Worm (Caenorhabditis elegans): ENCODE measurements around the gene ras-1.

DNA sequence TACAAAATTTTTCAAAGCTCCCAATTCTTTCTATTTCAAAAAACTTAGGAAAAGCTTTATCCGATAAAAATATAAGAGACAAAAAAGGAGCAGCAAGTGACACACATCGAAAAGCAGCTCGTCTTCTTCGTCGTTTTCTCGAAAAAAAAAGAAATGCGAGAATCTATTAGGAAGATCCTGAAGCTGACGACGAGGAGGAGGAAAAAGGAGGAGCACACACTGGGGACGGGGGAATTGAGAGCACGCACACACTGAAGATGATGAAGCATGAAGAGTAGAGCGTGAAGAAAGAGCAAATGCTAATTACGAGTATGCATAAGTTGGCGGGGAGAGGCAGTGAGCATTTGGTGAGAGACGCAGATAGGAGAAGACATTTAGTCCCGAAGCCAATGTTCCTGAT, 21.9 kb upstream of the ras-1 start:
- TF ChIP-seq hmg-1.1 (GFP tag; IDR thresholded peaks at IDR 0.05) (0 out of 2 replicates have a peak, but pooled peaks have one; percentile 14), skn-1 (tag; optimal IDR thresholded peaks at IDR 0.05) (no peak), dve-1 (tag; optimal IDR thresholded peaks at IDR 0.05; ENCODE audit: insufficient read depth) (no peak), unc-130 (GFP tag; optimal IDR thresholded peaks at IDR 0.05) (no peak), nhr-11 (tag; optimal IDR thresholded peaks at IDR 0.05) (no peak), pqm-1 (tag; optimal IDR thresholded peaks at IDR 0.05) (no peak), egl-27 (tag; optimal IDR thresholded peaks at IDR 0.05) (no peak), lin-38 (GFP tag; IDR thresholded peaks at IDR 0.05) (no peak), pha-4 (GFP tag; IDR thresholded peaks at IDR 0.05) (no peak), pha-4 (tag; optimal IDR thresholded peaks at IDR 0.05) (no peak), ztf-11 (tag; optimal IDR thresholded peaks at IDR 0.05) (no peak), lin-39 (tag; optimal IDR thresholded peaks at IDR 0.05) (no peak), daf-12 (tag; optimal IDR thresholded peaks at IDR 0.05) (no peak)

All from whole organism, L4 larva.